Worm (Caenorhabditis elegans): ENCODE data around the gene F48F7.3.

Gene F48F7.3

ce11 chrX:13934574-13934973, 28.7 kb upstream of the F48F7.3 start, which contains the start of gene elt-3:
elt-3 (plus strand) TSS chrX:13934874.
- TF ChIP-seq sma-3 (GFP tag; optimal IDR thresholded peaks at IDR 0.05): no peak
- TF ChIP-seq elt-3 (tag; optimal IDR thresholded peaks at IDR 0.05): no peak
- TF ChIP-seq mab-5 (tag; optimal IDR thresholded peaks at IDR 0.05): no peak
- no peak for TF ChIP-seq crh-2 (tag; optimal IDR thresholded peaks at IDR 0.05)
- TF ChIP-seq skn-1 (tag; optimal IDR thresholded peaks at IDR 0.05): no peak
- TF ChIP-seq nhr-237 (tag; optimal IDR thresholded peaks at IDR 0.05): no peak
- TF ChIP-seq unc-55 (GFP tag; optimal IDR thresholded peaks at IDR 0.05): no peak
- no peak for TF ChIP-seq nhr-77 (tag; optimal IDR thresholded peaks at IDR 0.05)

DNA sequence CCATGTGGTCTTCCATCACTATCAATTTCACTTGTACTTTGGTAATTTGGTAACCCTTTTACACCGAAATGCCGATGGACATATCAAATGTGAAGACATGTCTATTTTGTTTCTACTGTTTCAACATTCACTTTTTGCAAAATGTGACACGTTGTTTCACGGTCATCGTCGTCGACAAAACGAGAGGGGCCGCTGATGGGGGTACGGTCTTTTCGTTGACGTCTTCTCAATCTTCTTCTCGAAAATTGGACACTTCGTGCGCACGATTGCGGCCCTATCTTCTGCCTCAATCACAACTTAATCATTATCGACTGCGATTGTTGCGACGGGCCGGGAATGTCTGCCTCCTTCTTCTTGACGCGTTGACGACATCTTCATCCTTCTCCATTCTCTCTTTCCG, 26.6 kb upstream of the F48F7.3 start:
- TF ChIP-seq lin-39 (tag; optimal IDR thresholded peaks at IDR 0.05) (no peak), peb-1 (tag; optimal IDR thresholded peaks at IDR 0.05) (no peak), crh-2 (tag; optimal IDR thresholded peaks at IDR 0.05) (peak; percentile 46), lin-13 (GFP tag; optimal IDR thresholded peaks at IDR 0.05) (no peak), nhr-25 (tag; optimal IDR thresholded peaks at IDR 0.05) (peak; percentile 20), alr-1 (tag; optimal IDR thresholded peaks at IDR 0.05) (no peak), skn-1 (tag; optimal IDR thresholded peaks at IDR 0.05) (no peak), ceh-16 (tag; optimal IDR thresholded peaks at IDR 0.05) (peak; percentile 51), blmp-1 (tag; optimal IDR thresholded peaks at IDR 0.05; ENCODE audit: insufficient read depth) (peak; percentile 79), sma-3 (GFP tag; optimal IDR thresholded peaks at IDR 0.05) (peak; percentile 32), dmd-4 (tag; optimal IDR thresholded peaks at IDR 0.05) (no peak), nhr-21 (tag; optimal IDR thresholded peaks at IDR 0.05) (peak; percentile 63), nhr-129 (tag; optimal IDR thresholded peaks at IDR 0.05) (peak; percentile 16), ama-1 (optimal IDR thresholded peaks at IDR 0.05) (no peak), R02D3.7 (tag; optimal IDR thresholded peaks at IDR 0.05) (no peak), elt-1 (tag; optimal IDR thresholded peaks at IDR 0.05) (no peak), aly-2 (tag; optimal IDR thresholded peaks at IDR 0.05) (no peak), sma-9 (GFP tag; optimal IDR thresholded peaks at IDR 0.05) (peak; percentile 22), sma-9 (tag; optimal IDR thresholded peaks at IDR 0.05) (no peak), nhr-6 (tag; optimal IDR thresholded peaks at IDR 0.05) (no peak)

- TF ChIP-seq elt-3 (tag; optimal IDR thresholded peaks at IDR 0.05): peak; percentile 59
- TF ChIP-seq nhr-21 (tag; optimal IDR thresholded peaks at IDR 0.05): no peak
- TF ChIP-seq crh-2 (tag; optimal IDR thresholded peaks at IDR 0.05): peak; percentile 22
- no peak for TF ChIP-seq gmeb-1 (tag; optimal IDR thresholded peaks at IDR 0.05)
- peak; percentile 54 for TF ChIP-seq fos-1 (tag; optimal IDR thresholded peaks at IDR 0.05)
- peak; percentile 17 for TF ChIP-seq sma-3 (GFP tag; optimal IDR thresholded peaks at IDR 0.05)
- TF ChIP-seq nhr-23 (tag; optimal IDR thresholded peaks at IDR 0.05): no peak
- no peak for TF ChIP-seq nhr-77 (tag; optimal IDR thresholded peaks at IDR 0.05)
- TF ChIP-seq sma-9 (GFP tag; optimal IDR thresholded peaks at IDR 0.05): peak; percentile 86
- TF ChIP-seq sma-9 (tag; optimal IDR thresholded peaks at IDR 0.05): no peak
These were observed 26.0 kb upstream of the F48F7.3 start for ce11 chrX:13937350-13937749.

- no peak for TF ChIP-seq nhr-11 (tag; optimal IDR thresholded peaks at IDR 0.05)
- TF ChIP-seq lsy-2 (tag; optimal IDR thresholded peaks at IDR 0.05): peak in 1 of 2 experiments; percentile 31
- no peak for TF ChIP-seq Y55F3AM.14 (GFP tag; optimal IDR thresholded peaks at IDR 0.05)
- no peak for TF ChIP-seq unc-39 (tag; optimal IDR thresholded peaks at IDR 0.05)
- TF ChIP-seq nhr-21 (tag; optimal IDR thresholded peaks at IDR 0.05): peak; percentile 33
- TF ChIP-seq R02D3.7 (tag; optimal IDR thresholded peaks at IDR 0.05): no peak
- TF ChIP-seq elt-3 (tag; optimal IDR thresholded peaks at IDR 0.05): peak; percentile 9
- no peak for TF ChIP-seq nhr-237 (tag; optimal IDR thresholded peaks at IDR 0.05)
- no peak for TF ChIP-seq C34F6.9 (tag; optimal IDR thresholded peaks at IDR 0.05)
- TF ChIP-seq ceh-16 (tag; optimal IDR thresholded peaks at IDR 0.05): no peak
- no peak for TF ChIP-seq fos-1 (tag; optimal IDR thresholded peaks at IDR 0.05)
- no peak for TF ChIP-seq sma-9 (GFP tag; optimal IDR thresholded peaks at IDR 0.05)
- no peak for TF ChIP-seq sma-9 (tag; optimal IDR thresholded peaks at IDR 0.05)
- no peak for TF ChIP-seq egl-27 (tag; optimal IDR thresholded peaks at IDR 0.05)
These were observed 25.4 kb upstream of the F48F7.3 start for ce11 chrX:13937910-13938309.

ce11 chrX:13939388-13939787, 23.9 kb upstream of the F48F7.3 start:
- no peak for TF ChIP-seq lin-11 (tag; optimal IDR thresholded peaks at IDR 0.05)
- no peak for TF ChIP-seq peb-1 (tag; optimal IDR thresholded peaks at IDR 0.05)
- TF ChIP-seq nhr-21 (tag; optimal IDR thresholded peaks at IDR 0.05): peak; percentile 19
- TF ChIP-seq elt-1 (tag; optimal IDR thresholded peaks at IDR 0.05): no peak
- peak; percentile 19 for TF ChIP-seq nhr-25 (tag; optimal IDR thresholded peaks at IDR 0.05)
- no peak for TF ChIP-seq ZK546.5 (tag; optimal IDR thresholded peaks at IDR 0.05)
- no peak for TF ChIP-seq unc-62 (GFP tag; optimal IDR thresholded peaks at IDR 0.05)
- TF ChIP-seq nhr-11 (tag; optimal IDR thresholded peaks at IDR 0.05): no peak
- no peak for TF ChIP-seq ztf-11 (tag; optimal IDR thresholded peaks at IDR 0.05)
- no peak for TF ChIP-seq mbf-1 (tag; optimal IDR thresholded peaks at IDR 0.05)
- TF ChIP-seq sma-3 (GFP tag; optimal IDR thresholded peaks at IDR 0.05): peak; percentile 5
- TF ChIP-seq egl-27 (tag; optimal IDR thresholded peaks at IDR 0.05): no peak
- TF ChIP-seq alr-1 (tag; optimal IDR thresholded peaks at IDR 0.05): no peak
- TF ChIP-seq zag-1 (tag; optimal IDR thresholded peaks at IDR 0.05): no peak
- TF ChIP-seq skn-1 (tag; optimal IDR thresholded peaks at IDR 0.05): no peak
- TF ChIP-seq unc-55 (GFP tag; optimal IDR thresholded peaks at IDR 0.05): no peak
- no peak for TF ChIP-seq ceh-16 (tag; optimal IDR thresholded peaks at IDR 0.05)
- TF ChIP-seq ztf-1 (GFP tag; conservative IDR thresholded peaks at IDR 0.05): no peak
- TF ChIP-seq sma-9 (GFP tag; optimal IDR thresholded peaks at IDR 0.05): no peak
- TF ChIP-seq sma-9 (tag; optimal IDR thresholded peaks at IDR 0.05): no peak
- no peak for TF ChIP-seq lin-39 (tag; optimal IDR thresholded peaks at IDR 0.05)
- no peak for TF ChIP-seq elt-3 (tag; optimal IDR thresholded peaks at IDR 0.05)

All from whole organism, L2 larva.